Fruit fly (Drosophila melanogaster) whole organism, prepupa: ENCODE results near the gene P5CDh2.

Source experiments
- Blimp-1 ChIP-seq: fragments of 200-800 bp; sonication (Bioruptor generic); optimal IDR thresholded peaks from 3 replicates; lab custom pipeline; 2017; ENCODE audit warnings: missing biosample characterization, missing genetic modification characterization, mild to moderate bottlenecking, moderate library complexity, missing genetic modification reagents
- CG10631 ChIP-seq: fragments of 200-800 bp; sonication (Bioruptor generic); optimal IDR thresholded peaks from 2 replicates; lab custom pipeline; 2016; ENCODE audit warnings: missing biosample characterization, missing genetic modification characterization
- CG11294 ChIP-seq: fragments of 200-800 bp; sonication (Bioruptor generic); IDR thresholded peaks from 2 replicates; pipeline ENCODE4 v1.3.6; 2022; ENCODE audit warnings: missing biosample characterization, missing genetic modification characterization
- CG11762 ChIP-seq: fragments of 200-800 bp; sonication (Bioruptor generic); optimal IDR thresholded peaks from 3 replicates; lab custom pipeline; 2016; ENCODE audit warnings: missing biosample characterization, missing genetic modification characterization; ENCODE audit not compliant: insufficient read depth
- CG11902 ChIP-seq: fragments of 200-800 bp; sonication (Bioruptor generic); optimal IDR thresholded peaks from 3 replicates; lab custom pipeline; 2016; ENCODE audit warnings: missing biosample characterization, missing genetic modification characterization
- CG15336 ChIP-seq: fragments of 200-800 bp; sonication (Bioruptor generic); IDR thresholded peaks from 2 replicates; pipeline ENCODE4 v1.3.6; 2022; ENCODE audit warnings: missing biosample characterization, missing genetic modification characterization
- CG1621 ChIP-seq: fragments of 200-800 bp; sonication (Bioruptor generic); optimal IDR thresholded peaks from 3 replicates; lab custom pipeline; 2018; ENCODE audit warnings: missing biosample characterization, mild to moderate bottlenecking, missing genetic modification characterization
- CG16779 ChIP-seq: fragments of 200-800 bp; sonication (Bioruptor generic); optimal IDR thresholded peaks from 3 replicates; lab custom pipeline; 2017; ENCODE audit warnings: missing biosample characterization, mild to moderate bottlenecking, missing genetic modification characterization
- CG3032 ChIP-seq: fragments of 200-800 bp; optimal IDR thresholded peaks from 2 replicates; lab custom pipeline; 2019; ENCODE audit warnings: missing biosample characterization, mild to moderate bottlenecking, missing genetic modification characterization, moderate library complexity
- CG31627 ChIP-seq: fragments of 200-800 bp; sonication (Bioruptor generic); optimal IDR thresholded peaks from 3 replicates; lab custom pipeline; 2016; ENCODE audit warnings: missing biosample characterization, missing genetic modification characterization
- CG32006 ChIP-seq: fragments of 200-800 bp; sonication (Bioruptor generic); optimal IDR thresholded peaks from 3 replicates; lab custom pipeline; 2017; ENCODE audit warnings: missing biosample characterization, mild to moderate bottlenecking, missing genetic modification characterization
- CG34406 ChIP-seq: fragments of 200-800 bp; sonication (Bioruptor generic); optimal IDR thresholded peaks from 3 replicates; lab custom pipeline; 2016; ENCODE audit warnings: missing biosample characterization, missing genetic modification characterization
- CG3919 ChIP-seq: fragments of 200-800 bp; sonication (Bioruptor generic); optimal IDR thresholded peaks from 3 replicates; lab custom pipeline; 2016; ENCODE audit warnings: missing biosample characterization, missing genetic modification characterization
- CG4318 ChIP-seq: fragments of 200-800 bp; sonication (Bioruptor generic); optimal IDR thresholded peaks from 3 replicates; lab custom pipeline; 2017; ENCODE audit warnings: missing biosample characterization, mild to moderate bottlenecking, missing genetic modification characterization
- CG6163 ChIP-seq: fragments of 200-800 bp; sonication (Bioruptor generic); IDR thresholded peaks from 3 replicates; pipeline ENCODE4 v1.3.6; 2022; ENCODE audit warnings: missing biosample characterization, missing genetic modification characterization
- CG6792 ChIP-seq: fragments of 200-800 bp; sonication (Bioruptor generic); optimal IDR thresholded peaks from 3 replicates; lab custom pipeline; 2016; ENCODE audit warnings: missing biosample characterization, missing genetic modification characterization
- CG8632 ChIP-seq: fragments of 200-800 bp; sonication (Bioruptor generic); optimal IDR thresholded peaks from 3 replicates; lab custom pipeline; 2016; ENCODE audit warnings: missing biosample characterization, missing genetic modification characterization
- Eip75B ChIP-seq: fragments of 200-800 bp; sonication (Bioruptor generic); optimal IDR thresholded peaks from 3 replicates; lab custom pipeline; 2016; ENCODE audit warnings: missing biosample characterization, missing genetic modification characterization
- Eip78C ChIP-seq: fragments of 200-800 bp; sonication (Bioruptor generic); peaks from one replicate; lab custom pipeline; 2016; ENCODE audit warnings: missing biosample characterization, missing genetic modification characterization
- Eip93F ChIP-seq: fragments of 200-800 bp; sonication (Bioruptor generic); optimal IDR thresholded peaks from 2 replicates; lab custom pipeline; 2016; ENCODE audit warnings: missing biosample characterization, mild to moderate bottlenecking, missing genetic modification characterization
- Ets96B ChIP-seq: fragments of 200-800 bp; optimal IDR thresholded peaks from 2 replicates; lab custom pipeline; 2019; ENCODE audit warnings: missing biosample characterization, mild to moderate bottlenecking, missing genetic modification characterization, moderate library complexity
- Gug ChIP-seq: fragments of 200-800 bp; sonication (Bioruptor generic); IDR thresholded peaks from 2 replicates; pipeline ENCODE4 v1.3.6; 2022; ENCODE audit warnings: missing biosample characterization, missing genetic modification characterization
- Hr38 ChIP-seq: sonication (Bioruptor generic); optimal IDR thresholded peaks from 2 replicates; lab custom pipeline; 2016; ENCODE audit warnings: missing biosample characterization, missing genetic modification characterization
- Hr4 ChIP-seq: fragments of 200-800 bp; sonication (Bioruptor generic); optimal IDR thresholded peaks from 3 replicates; lab custom pipeline; 2016; ENCODE audit warnings: missing biosample characterization, missing genetic modification characterization
- Lpt ChIP-seq: fragments of 200-800 bp; sonication (Bioruptor generic); optimal IDR thresholded peaks from 3 replicates; lab custom pipeline; 2016; ENCODE audit warnings: missing biosample characterization, missing genetic modification characterization
- Met ChIP-seq: fragments of 200-800 bp; sonication (Bioruptor generic); optimal IDR thresholded peaks from 3 replicates; lab custom pipeline; 2016; ENCODE audit warnings: missing biosample characterization, missing genetic modification characterization
- Smox ChIP-seq: fragments of 200-800 bp; sonication (Bioruptor generic); optimal IDR thresholded peaks from 3 replicates; lab custom pipeline; 2016; ENCODE audit warnings: missing biosample characterization, missing genetic modification characterization
- Sox102F ChIP-seq: fragments of 200-800 bp; sonication (Bioruptor generic); optimal IDR thresholded peaks from 2 replicates; lab custom pipeline; 2016; ENCODE audit warnings: missing biosample characterization, mild to moderate bottlenecking, missing genetic modification characterization
- Sox14 ChIP-seq: fragments of 200-800 bp; sonication (Bioruptor generic); optimal IDR thresholded peaks from 3 replicates; lab custom pipeline; 2016; ENCODE audit warnings: missing biosample characterization, missing genetic modification characterization
- Sox15 ChIP-seq: fragments of 200-800 bp; sonication (Bioruptor generic); optimal IDR thresholded peaks from 3 replicates; lab custom pipeline; 2016; ENCODE audit warnings: missing biosample characterization, missing genetic modification characterization
- achi ChIP-seq: fragments of 200-800 bp; sonication (Bioruptor generic); optimal IDR thresholded peaks from 3 replicates; lab custom pipeline; 2016; ENCODE audit warnings: missing biosample characterization, missing genetic modification characterization
- acj6 ChIP-seq: fragments of 200-800 bp; sonication (Bioruptor generic); optimal IDR thresholded peaks from 3 replicates; lab custom pipeline; 2016; ENCODE audit warnings: missing biosample characterization, missing genetic modification characterization
- dac ChIP-seq: fragments of 200-800 bp; sonication (Bioruptor generic); optimal IDR thresholded peaks from 2 replicates; lab custom pipeline; 2017; ENCODE audit warnings: missing biosample characterization, mild to moderate bottlenecking, missing genetic modification characterization
- dsx ChIP-seq: fragments of 200-800 bp; optimal IDR thresholded peaks from 3 replicates; lab custom pipeline; 2019; ENCODE audit warnings: missing biosample characterization, mild to moderate bottlenecking, missing genetic modification characterization, moderate library complexity; ENCODE audit not compliant: poor library complexity, severe bottlenecking
- eg ChIP-seq: fragments of 200-800 bp; sonication (Bioruptor generic); IDR thresholded peaks from 3 replicates; pipeline ENCODE4 v1.3.6; 2022; ENCODE audit warnings: missing biosample characterization, missing genetic modification characterization
- esn ChIP-seq: fragments of 200-800 bp; sonication (Bioruptor generic); optimal IDR thresholded peaks from 2 replicates; lab custom pipeline; 2016; ENCODE audit warnings: missing biosample characterization, mild to moderate bottlenecking, missing genetic modification characterization, moderate library complexity
- fd85E ChIP-seq: fragments of 200-800 bp; sonication (Bioruptor generic); optimal IDR thresholded peaks from 3 replicates; lab custom pipeline; 2016; ENCODE audit warnings: missing biosample characterization, missing genetic modification characterization
- fkh ChIP-seq: fragments of 200-800 bp; sonication (Bioruptor generic); optimal IDR thresholded peaks from 3 replicates; lab custom pipeline; 2017; ENCODE audit warnings: missing biosample characterization, mild to moderate bottlenecking, missing genetic modification characterization, moderate library complexity
- lz ChIP-seq: fragments of 200-800 bp; sonication (Bioruptor generic); optimal IDR thresholded peaks from 3 replicates; lab custom pipeline; 2016; ENCODE audit warnings: missing biosample characterization, missing genetic modification characterization
- pdm3 ChIP-seq: fragments of 200-800 bp; sonication (Bioruptor generic); optimal IDR thresholded peaks from 3 replicates; lab custom pipeline; 2016; ENCODE audit warnings: missing biosample characterization, missing genetic modification characterization
- salr ChIP-seq, 2 experiments: fragments of 200-800 bp; sonication (Bioruptor generic); optimal IDR thresholded peaks; 3 replicates each; lab custom pipeline; 2016 to 2018; ENCODE audit warnings: missing biosample characterization in 2 of 2, missing genetic modification characterization in 2 of 2, mild to moderate bottlenecking in 1 of 2
- spab ChIP-seq: fragments of 200-800 bp; sonication (Bioruptor generic); optimal IDR thresholded peaks from 2 replicates; lab custom pipeline; 2017; ENCODE audit warnings: missing biosample characterization, mild to moderate bottlenecking, missing genetic modification characterization, missing genetic modification reagents
- topi ChIP-seq: fragments of 200-800 bp; sonication (Bioruptor generic); optimal IDR thresholded peaks from 3 replicates; lab custom pipeline; 2016; ENCODE audit warnings: missing biosample characterization, missing genetic modification characterization
- vri ChIP-seq: fragments of 200-800 bp; sonication (Bioruptor generic); optimal IDR thresholded peaks from 3 replicates; lab custom pipeline; 2016; ENCODE audit warnings: missing biosample characterization, mild to moderate bottlenecking, missing genetic modification characterization

The P5CDh2 gene

dm6 chr3R:21884354-21884753, 6.6 kb downstream of the P5CDh2 start, which contains the start of gene fit:
TSS of gene fit (minus strand) at chr3R:21884454.
- no peak for TF ChIP-seq spab (GFP tag; lab: Kevin White, UChicago)
- TF ChIP-seq CG11294, result no peak
- no peak for TF ChIP-seq Sox15 (GFP tag; lab: Kevin White, UChicago)
- TF ChIP-seq Sox14 (GFP tag; lab: Kevin White, UChicago), result no peak
- no peak for TF ChIP-seq Ets96B (tag; lab: Kevin White, UChicago)
- no peak for TF ChIP-seq topi (GFP tag; lab: Kevin White, UChicago)
- TF ChIP-seq Eip75B (GFP tag; lab: Kevin White, UChicago), result no peak
- no peak for TF ChIP-seq Eip93F (GFP tag; lab: Kevin White, UChicago)
- no peak for TF ChIP-seq CG6163 (GFP tag; lab: Robert Waterston, UW)
- no peak for TF ChIP-seq Met (GFP tag; lab: Kevin White, UChicago)
- no peak for TF ChIP-seq CG3919
- TF ChIP-seq Blimp-1 (GFP tag; lab: Kevin White, UChicago), result no peak
- no peak for TF ChIP-seq Hr4 (GFP tag; lab: Kevin White, UChicago)
- TF ChIP-seq achi (GFP tag; lab: Kevin White, UChicago), result no peak
- TF ChIP-seq CG4318, result no peak
- TF ChIP-seq Smox (GFP tag; lab: Kevin White, UChicago), result no peak
- TF ChIP-seq Sox102F (GFP tag; lab: Kevin White, UChicago), result no peak
- no peak for TF ChIP-seq fkh (GFP tag; lab: Kevin White, UChicago)

- TF ChIP-seq fkh (GFP tag; lab: Kevin White, UChicago), result no peak
- no peak for TF ChIP-seq Hr4 (GFP tag; lab: Kevin White, UChicago)
- TF ChIP-seq salr (GFP tag; optimal IDR thresholded peaks at IDR 0.05; lab: Kevin White, UChicago), result no peak
- TF ChIP-seq Eip93F (GFP tag; lab: Kevin White, UChicago), result no peak
- no peak for TF ChIP-seq Met (GFP tag; lab: Kevin White, UChicago)
These were observed 7.7 kb downstream of the P5CDh2 start, which contains the start of gene CG17819 for dm6 chr3R:21885450-21885849. TSS of gene CG17819 (minus strand) at chr3R:21885550.

dm6 chr3R:21886861-21887587, 9.3 kb downstream of the P5CDh2 start, which contains the start of the genes CG6678 and dnd:
TSS of gene CG6678 (plus strand) at chr3R:21887029.
TSS of gene dnd (minus strand) at chr3R:21887355.
- TF ChIP-seq CG10631 (no peak), Ets96B (tag; lab: Kevin White, UChicago) (no peak), vri (GFP tag; lab: Kevin White, UChicago) (peak; percentile 1)

dm6 chr3R:21887588-21888007, 9.9 kb downstream of the P5CDh2 start:
- TF ChIP-seq CG32006 (GFP tag; lab: Kevin White, UChicago), result peak; percentile 37
- TF ChIP-seq salr (GFP tag; optimal IDR thresholded peaks at IDR 0.05; lab: Kevin White, UChicago), result no peak
- peak; percentile 92 for TF ChIP-seq Eip78C (GFP tag; lab: Kevin White, UChicago)
- TF ChIP-seq CG11902, result peak; percentile 47
- peak; percentile 76 for TF ChIP-seq dsx (GFP tag; lab: Kevin White, UChicago)
- peak; percentile 33 for TF ChIP-seq CG6792
- peak; percentile 69 for TF ChIP-seq lz (GFP tag; lab: Kevin White, UChicago)
- TF ChIP-seq CG16779 (tag; lab: Kevin White, UChicago), result peak; percentile 20
- TF ChIP-seq Gug (GFP tag; lab: Robert Waterston, UW), result peak; percentile 29; the same call in 1 of the 2 replicates
- TF ChIP-seq acj6 (GFP tag; lab: Kevin White, UChicago), result peak; percentile 50
- no peak for TF ChIP-seq CG1621 (tag; lab: Kevin White, UChicago)
- TF ChIP-seq CG4318, result no peak
- peak; percentile 60 for TF ChIP-seq CG31627 (GFP tag; lab: Kevin White, UChicago)
- no peak for TF ChIP-seq dac (GFP tag; lab: Kevin White, UChicago)
- TF ChIP-seq CG10631, result peak; percentile 25
- TF ChIP-seq esn (GFP tag; lab: Kevin White, UChicago), result peak; percentile 71
- peak; percentile 65; the same call in 2 of the 3 replicates for TF ChIP-seq eg (GFP tag; lab: Robert Waterston, UW)
- no peak for TF ChIP-seq Lpt (GFP tag; lab: Kevin White, UChicago)
- no peak for TF ChIP-seq fd85E (GFP tag; lab: Kevin White, UChicago)
- no peak for TF ChIP-seq Hr38 (GFP tag; lab: Kevin White, UChicago)
- peak; percentile 35 for TF ChIP-seq CG8632 (GFP tag; lab: Kevin White, UChicago)
- TF ChIP-seq CG34406 (GFP tag; lab: Kevin White, UChicago), result no peak
- peak; percentile 7 for TF ChIP-seq Sox15 (GFP tag; lab: Kevin White, UChicago)
- peak; percentile 18 for TF ChIP-seq CG11762 (GFP tag; lab: Kevin White, UChicago)
- TF ChIP-seq CG15336 (GFP tag; lab: Robert Waterston, UW), result peak; percentile 64
- no peak for TF ChIP-seq vri (GFP tag; lab: Kevin White, UChicago)
- no peak for TF ChIP-seq pdm3 (GFP tag; lab: Kevin White, UChicago)
- TF ChIP-seq CG3032, result peak; percentile 45
